Fruit fly (Drosophila melanogaster): ENCODE data around the gene COX8.

The COX8 gene

dm6 chr3L:21533270-21533948 lies 5.8 kb downstream of the COX8 start, which contains the start of gene Mkrn1 (continued):
- TF ChIP-seq CG34376 (GFP tag; optimal IDR thresholded peaks at IDR 0.05) (peak; percentile 5), Side (GFP tag; optimal IDR thresholded peaks at IDR 0.05) (no peak), Adf1 (GFP tag; IDR thresholded peaks at IDR 0.05) (no peak), unc-4 (GFP tag; IDR thresholded peaks at IDR 0.05; ENCODE audit: partially characterized antibody) (peak; percentile 41; the same call in 1 of the 2 replicates), CkIIα-i1 (GFP tag; IDR thresholded peaks at IDR 0.05) (no peak), lov (optimal IDR thresholded peaks at IDR 0.05) (no peak), lov (GFP tag; IDR thresholded peaks at IDR 0.05) (no peak), CG3065 (GFP tag; optimal IDR thresholded peaks at IDR 0.05) (no peak), tio (GFP tag; optimal IDR thresholded peaks at IDR 0.05) (no peak), phol (tag; optimal IDR thresholded peaks at IDR 0.05) (peak; percentile 13), vvl (GFP tag; IDR thresholded peaks at IDR 0.05) (no peak), zfh2 (GFP tag; optimal IDR thresholded peaks at IDR 0.05) (no peak), D19B (GFP tag; optimal IDR thresholded peaks at IDR 0.05) (peak; percentile 88), stwl (tag; optimal IDR thresholded peaks at IDR 0.05) (peak; percentile 78), sim (GFP tag; IDR thresholded peaks at IDR 0.05) (no peak), org-1 (GFP tag; optimal IDR thresholded peaks at IDR 0.05) (no peak), ato (GFP tag; IDR thresholded peaks at IDR 0.05; ENCODE audit: partially characterized antibody) (peak; percentile 79), CG3995 (GFP tag; optimal IDR thresholded peaks at IDR 0.05) (peak; percentile 43), eve (GFP tag; optimal IDR thresholded peaks at IDR 0.05) (no peak), H15 (GFP tag; IDR thresholded peaks at IDR 0.05) (no peak), CG1233 (GFP tag; optimal IDR thresholded peaks at IDR 0.05) (no peak), CG6689 (GFP tag; IDR thresholded peaks at IDR 0.05) (no peak), CG10565 (GFP tag; optimal IDR thresholded peaks at IDR 0.05) (no peak), al (GFP tag; IDR thresholded peaks at IDR 0.05) (no peak), CG6654 (GFP tag; optimal IDR thresholded peaks at IDR 0.05) (no peak), CG43689 (GFP tag; IDR thresholded peaks at IDR 0.05) (no peak), CG10209 (GFP tag; optimal IDR thresholded peaks at IDR 0.05) (no peak), Myb (GFP tag; optimal IDR thresholded peaks at IDR 0.05) (peak; percentile 93), NK7.1 (GFP tag; optimal IDR thresholded peaks at IDR 0.05) (no peak), emc (GFP tag; optimal IDR thresholded peaks at IDR 0.05) (no peak), slou (GFP tag; optimal IDR thresholded peaks at IDR 0.05) (no peak), CG6813 (GFP tag; optimal IDR thresholded peaks at IDR 0.05) (no peak), CG9215 (GFP tag; IDR thresholded peaks at IDR 0.05) (no peak), CG5180 (GFP tag; optimal IDR thresholded peaks at IDR 0.05) (no peak), CG6175 (GFP tag; IDR thresholded peaks at IDR 0.05) (no peak), Dfd (GFP tag; optimal IDR thresholded peaks at IDR 0.05) (no peak), CG5245 (GFP tag; optimal IDR thresholded peaks at IDR 0.05) (no peak), CG9932 (GFP tag; IDR thresholded peaks at IDR 0.05) (no peak), nerfin-1 (tag; optimal IDR thresholded peaks at IDR 0.05) (peak; percentile 89), CG1647 (GFP tag; optimal IDR thresholded peaks at IDR 0.05) (no peak), Oli (tag; optimal IDR thresholded peaks at IDR 0.05) (no peak), Meics (GFP tag; optimal IDR thresholded peaks at IDR 0.05) (no peak), CG15696 (tag; optimal IDR thresholded peaks at IDR 0.05) (no peak), CG13123 (GFP tag; optimal IDR thresholded peaks at IDR 0.05) (no peak), wor (GFP tag; IDR thresholded peaks at IDR 0.05) (no peak), sens-2 (GFP tag; IDR thresholded peaks at IDR 0.05) (no peak), ATbp (GFP tag; optimal IDR thresholded peaks at IDR 0.05) (no peak), CG2120 (GFP tag; optimal IDR thresholded peaks at IDR 0.05) (no peak), bowl (GFP tag; IDR thresholded peaks at IDR 0.05) (no peak), Med (GFP tag) (no peak), CG2712 (tag; optimal IDR thresholded peaks at IDR 0.05) (peak; percentile 65), dmrt11E (tag; optimal IDR thresholded peaks at IDR 0.05) (no peak)

Measured in whole organism, embryonic.